Worm (Caenorhabditis elegans) whole organism, mixed stage, embryonic: ENCODE results near the gene C49C3.10.

Experiments
- M03D4.4 ChIP-seq: sonication (generic microtip); optimal IDR thresholded peaks from 2 replicates; lab custom pipeline; 2017; ENCODE audit warnings: mild to moderate bottlenecking, missing genetic modification characterization, missing compliant biosample characterization
- bed-3 ChIP-seq: fragments of 200-800 bp; sonication (Bioruptor generic); optimal IDR thresholded peaks from 3 replicates; lab custom pipeline; 2018; ENCODE audit warnings: mild to moderate bottlenecking, missing genetic modification characterization, moderate library complexity, missing compliant biosample characterization
- blmp-1 ChIP-seq: fragments of 150-350 bp; optimal IDR thresholded peaks from 2 replicates; lab custom pipeline; 2014; ENCODE audit warnings: missing biosample characterization, missing genetic modification characterization
- ceh-39 ChIP-seq: fragments of 150-350 bp; optimal IDR thresholded peaks from 2 replicates; lab custom pipeline; 2014; ENCODE audit warnings: missing biosample characterization, missing genetic modification characterization
- ceh-83 ChIP-seq: fragments of 200-800 bp; sonication (Bioruptor generic); optimal IDR thresholded peaks from 2 replicates; lab custom pipeline; 2018; ENCODE audit warnings: mild to moderate bottlenecking, missing genetic modification characterization, missing compliant biosample characterization
- ces-1 ChIP-seq: fragments of 150-350 bp; optimal IDR thresholded peaks from 2 replicates; lab custom pipeline; 2014; ENCODE audit warnings: missing biosample characterization, missing genetic modification reagents, missing genetic modification characterization
- cnd-1 ChIP-seq: fragments of 200-800 bp; sonication (Bioruptor generic); optimal IDR thresholded peaks from 2 replicates; lab custom pipeline; 2018; ENCODE audit warnings: mild to moderate bottlenecking, missing genetic modification characterization, missing compliant biosample characterization
- drap-1 ChIP-seq: fragments of 200-800 bp; sonication (Bioruptor generic); optimal IDR thresholded peaks from 3 replicates; lab custom pipeline; 2018; ENCODE audit warnings: mild to moderate bottlenecking, missing genetic modification characterization, missing compliant biosample characterization
- elt-1 ChIP-seq: sonication (generic microtip); optimal IDR thresholded peaks from 2 replicates; lab custom pipeline; 2017; ENCODE audit warnings: missing genetic modification characterization, mild to moderate bottlenecking, missing compliant biosample characterization, antibody characterized with exemption, moderate library complexity, borderline replicate concordance; ENCODE audit not compliant: insufficient read depth
- elt-3 ChIP-seq: fragments of 150-350 bp; optimal IDR thresholded peaks from 2 replicates; lab custom pipeline; 2014; ENCODE audit warnings: missing biosample characterization, missing genetic modification characterization
- ham-2 ChIP-seq: fragments of 200-800 bp; sonication (Bioruptor generic); optimal IDR thresholded peaks from 2 replicates; lab custom pipeline; 2018; ENCODE audit warnings: mild to moderate bottlenecking, missing genetic modification characterization, missing compliant biosample characterization
- hlh-1 ChIP-seq: fragments of 150-350 bp; optimal IDR thresholded peaks from 2 replicates; lab custom pipeline; 2014; ENCODE audit warnings: missing biosample characterization, missing genetic modification reagents, missing genetic modification characterization
- lin-13 ChIP-seq: fragments of 150-350 bp; optimal IDR thresholded peaks from 2 replicates; lab custom pipeline; 2014; ENCODE audit warnings: missing biosample characterization, missing genetic modification characterization
- lin-32 ChIP-seq: fragments of 200-800 bp; sonication (Bioruptor generic); optimal IDR thresholded peaks from 2 replicates; lab custom pipeline; 2018; ENCODE audit warnings: mild to moderate bottlenecking, missing genetic modification characterization, missing compliant biosample characterization
- lsy-2 ChIP-seq: fragments of 150-350 bp; optimal IDR thresholded peaks from 2 replicates; lab custom pipeline; 2014; ENCODE audit warnings: missing biosample characterization, missing genetic modification characterization
- mab-5 ChIP-seq: fragments of 150-350 bp; optimal IDR thresholded peaks from 2 replicates; lab custom pipeline; 2014; ENCODE audit warnings: missing biosample characterization, missing genetic modification characterization
- mep-1 ChIP-seq: fragments of 150-350 bp; optimal IDR thresholded peaks from 2 replicates; lab custom pipeline; 2017; ENCODE audit warnings: missing biosample characterization, missing genetic modification reagents, missing genetic modification characterization, inconsistent platforms
- mls-2 ChIP-seq: sonication (generic microtip); optimal IDR thresholded peaks from 2 replicates; lab custom pipeline; 2016; ENCODE audit warnings: mild to moderate bottlenecking, missing genetic modification characterization, moderate library complexity, missing compliant biosample characterization
- nhr-12 ChIP-seq: fragments of 150-350 bp; optimal IDR thresholded peaks from 2 replicates; lab custom pipeline; 2014; ENCODE audit warnings: missing biosample characterization, missing genetic modification characterization
- nhr-2 ChIP-seq: fragments of 150-350 bp; optimal IDR thresholded peaks from 2 replicates; lab custom pipeline; 2014; ENCODE audit warnings: missing biosample characterization, missing genetic modification characterization
- nhr-237 ChIP-seq: fragments of 150-350 bp; optimal IDR thresholded peaks from 2 replicates; lab custom pipeline; 2014; ENCODE audit warnings: missing biosample characterization, missing genetic modification characterization
- nhr-28 ChIP-seq: fragments of 150-350 bp; optimal IDR thresholded peaks from 2 replicates; lab custom pipeline; 2014; ENCODE audit warnings: missing biosample characterization, missing genetic modification characterization
- nhr-76 ChIP-seq: sonication (generic microtip); optimal IDR thresholded peaks from 2 replicates; lab custom pipeline; 2017; ENCODE audit warnings: missing biosample characterization, missing genetic modification characterization
- pha-4 ChIP-seq: fragments of 150-350 bp; optimal IDR thresholded peaks from 2 replicates; lab custom pipeline; 2018; ENCODE audit warnings: missing biosample characterization, missing genetic modification reagents, missing genetic modification characterization
- sem-2 ChIP-seq: fragments of 200-800 bp; sonication (Bioruptor generic); optimal IDR thresholded peaks from 2 replicates; lab custom pipeline; 2018; ENCODE audit warnings: mild to moderate bottlenecking, missing genetic modification characterization, missing compliant biosample characterization
- snpc-4 ChIP-seq: fragments of 150-350 bp; optimal IDR thresholded peaks from 2 replicates; lab custom pipeline; 2014; ENCODE audit warnings: missing biosample characterization, missing genetic modification characterization
- sptf-1 ChIP-seq: sonication (generic microtip); optimal IDR thresholded peaks from 2 replicates; lab custom pipeline; 2017; ENCODE audit warnings: mild to moderate bottlenecking, missing genetic modification characterization, moderate library complexity, missing compliant biosample characterization
- tbx-8 ChIP-seq: fragments of 200-800 bp; sonication (Bioruptor generic); optimal IDR thresholded peaks from 2 replicates; lab custom pipeline; 2018; ENCODE audit warnings: mild to moderate bottlenecking, missing genetic modification characterization, moderate library complexity, missing compliant biosample characterization
- unc-120 ChIP-seq: sonication (generic microtip); optimal IDR thresholded peaks from 2 replicates; lab custom pipeline; 2017; ENCODE audit warnings: missing genetic modification characterization, missing compliant biosample characterization; ENCODE audit not compliant: poor library complexity, severe bottlenecking
- unc-39 ChIP-seq: fragments of 150-350 bp; optimal IDR thresholded peaks from 2 replicates; lab custom pipeline; 2014; ENCODE audit warnings: missing biosample characterization, missing genetic modification characterization
- unc-62 ChIP-seq: fragments of 150-350 bp; optimal IDR thresholded peaks from 2 replicates; lab custom pipeline; 2014; ENCODE audit warnings: missing biosample characterization, missing genetic modification reagents, missing genetic modification characterization

C49C3.10 gene

ce11 chrIV:17293679-17294078, 45.1 kb downstream of the C49C3.10 start:
- TF ChIP-seq elt-3 (tag; lab: Kevin White, UChicago): no peak
- no peak for TF ChIP-seq nhr-12
- TF ChIP-seq mab-5 (tag; lab: Kevin White, UChicago): no peak
- no peak for TF ChIP-seq lin-13 (tag; lab: Kevin White, UChicago)
- TF ChIP-seq bed-3 (GFP tag; lab: Kevin White, UChicago): no peak
- peak; percentile 20 for TF ChIP-seq hlh-1 (tag; lab: Kevin White, UChicago)
- TF ChIP-seq unc-120: peak; percentile 19
- no peak for TF ChIP-seq nhr-28 (tag; lab: Kevin White, UChicago)
- TF ChIP-seq pha-4: peak; percentile 14
- TF ChIP-seq M03D4.4: no peak
- TF ChIP-seq, all 35 proteins: peak for 3

ce11 chrIV:17293068-17293467, 45.7 kb downstream of the C49C3.10 start:
- TF ChIP-seq sptf-1 (tag; lab: Kevin White, UChicago): no peak
- TF ChIP-seq ham-2 (GFP tag; lab: Kevin White, UChicago): no peak
- TF ChIP-seq sem-2: no peak
- no peak for TF ChIP-seq unc-39 (tag; lab: Kevin White, UChicago)
- TF ChIP-seq elt-3 (tag; lab: Kevin White, UChicago): no peak
- TF ChIP-seq unc-120: no peak
- TF ChIP-seq nhr-28 (tag; lab: Kevin White, UChicago): no peak
- no peak for TF ChIP-seq nhr-237 (tag; lab: Kevin White, UChicago)
- TF ChIP-seq elt-1 (tag; lab: Kevin White, UChicago): no peak
- no peak for TF ChIP-seq M03D4.4
- TF ChIP-seq lin-13 (tag; lab: Kevin White, UChicago): no peak
- TF ChIP-seq blmp-1 (tag; lab: Kevin White, UChicago): no peak
- no peak for TF ChIP-seq tbx-8 (GFP tag; lab: Kevin White, UChicago)
- TF ChIP-seq mls-2: no peak
- no peak for TF ChIP-seq mep-1 (tag; lab: Kevin White, UChicago)
- TF ChIP-seq nhr-76 (tag; lab: Kevin White, UChicago): no peak
- TF ChIP-seq mab-5 (tag; lab: Kevin White, UChicago): no peak
- no peak for TF ChIP-seq cnd-1 (tag; lab: Kevin White, UChicago)

- TF ChIP-seq unc-120: no peak
- no peak for TF ChIP-seq mab-5 (tag; lab: Kevin White, UChicago)
- TF ChIP-seq nhr-12: no peak
- TF ChIP-seq nhr-76 (tag; lab: Kevin White, UChicago): no peak
- TF ChIP-seq ceh-83 (GFP tag; lab: Kevin White, UChicago): no peak
- no peak for TF ChIP-seq unc-39 (tag; lab: Kevin White, UChicago)
- TF ChIP-seq blmp-1 (tag; lab: Kevin White, UChicago): no peak
- no peak for TF ChIP-seq ceh-39
- TF ChIP-seq snpc-4 (tag; lab: Kevin White, UChicago): no peak
- TF ChIP-seq bed-3 (GFP tag; lab: Kevin White, UChicago): no peak
- no peak for TF ChIP-seq nhr-237 (tag; lab: Kevin White, UChicago)
- no peak for TF ChIP-seq drap-1 (GFP tag; lab: Kevin White, UChicago)
- no peak for TF ChIP-seq lin-32 (GFP tag; lab: Kevin White, UChicago)
- TF ChIP-seq ham-2 (GFP tag; lab: Kevin White, UChicago): no peak
- TF ChIP-seq sptf-1 (tag; lab: Kevin White, UChicago): no peak
Observed at ce11 chrIV:17292350-17292749, 46.4 kb downstream of the C49C3.10 start.

- TF ChIP-seq ces-1 (GFP tag; lab: Kevin White, UChicago): peak; percentile 64
- no peak for TF ChIP-seq lsy-2 (tag; lab: Kevin White, UChicago)
- TF ChIP-seq, all 35 proteins: peak for 1
Observed at ce11 chrIV:17291629-17292199, 47.1 kb downstream of the C49C3.10 start, which contains the start of the genes T28F3.11 and slc-17.4. TSS of gene T28F3.11 (minus strand) at chrIV:17291679. TSS of gene slc-17.4 (minus strand) at chrIV:17291733.

ce11 chrIV:17287908-17288675, 50.7 kb downstream of the C49C3.10 start, which contains the start of gene zipt-7.1:
TSS of gene zipt-7.1 (minus strand) at chrIV:17288139.
- no peak for TF ChIP-seq ceh-83 (GFP tag; lab: Kevin White, UChicago)
- no peak for TF ChIP-seq hlh-1 (tag; lab: Kevin White, UChicago)
- no peak for TF ChIP-seq lin-32 (GFP tag; lab: Kevin White, UChicago)
- no peak for TF ChIP-seq mls-2
- no peak for TF ChIP-seq pha-4
- TF ChIP-seq bed-3 (GFP tag; lab: Kevin White, UChicago): no peak
- no peak for TF ChIP-seq ceh-39
- TF ChIP-seq nhr-28 (tag; lab: Kevin White, UChicago): no peak
- no peak for TF ChIP-seq mep-1 (tag; lab: Kevin White, UChicago)
- no peak for TF ChIP-seq elt-3 (tag; lab: Kevin White, UChicago)
- TF ChIP-seq nhr-12: no peak
- TF ChIP-seq nhr-2: no peak
- no peak for TF ChIP-seq unc-120
- TF ChIP-seq tbx-8 (GFP tag; lab: Kevin White, UChicago): no peak
- no peak for TF ChIP-seq unc-62
- TF ChIP-seq sptf-1 (tag; lab: Kevin White, UChicago): no peak
- TF ChIP-seq nhr-237 (tag; lab: Kevin White, UChicago): no peak
- TF ChIP-seq lsy-2 (tag; lab: Kevin White, UChicago): no peak
- TF ChIP-seq lin-13 (tag; lab: Kevin White, UChicago): no peak
